Fruit fly (Drosophila melanogaster) whole organism, embryonic: ENCODE results near the gene mat.
A peak's percentile ranks its signal among the peaks of the same experiment; 100 is the strongest.

Experiments used
- Abd-B ChIP-seq: fragments of 200-800 bp; sonication (Bioruptor generic); optimal IDR thresholded peaks from 2 replicates; lab custom pipeline; 2018; ENCODE audit warnings: missing biosample characterization, mild to moderate bottlenecking, missing genetic modification characterization, moderate library complexity
- Asciz ChIP-seq: fragments of 200-800 bp; sonication (Bioruptor generic); optimal IDR thresholded peaks from 2 replicates; lab custom pipeline; 2017; ENCODE audit warnings: missing biosample characterization, mild to moderate bottlenecking, missing genetic modification characterization, missing genetic modification reagents
- Atf3 ChIP-seq: fragments of 200-800 bp; sonication (Bioruptor generic); optimal IDR thresholded peaks from 3 replicates; lab custom pipeline; 2016; ENCODE audit warnings: missing biosample characterization, missing genetic modification characterization
- B-H2 ChIP-seq: fragments of 200-800 bp; sonication (Bioruptor generic); optimal IDR thresholded peaks from 2 replicates; lab custom pipeline; 2018; ENCODE audit warnings: missing biosample characterization, mild to moderate bottlenecking, missing genetic modification characterization
- Blimp-1 ChIP-seq: fragments of 200-800 bp; sonication (Bioruptor generic); optimal IDR thresholded peaks from 3 replicates; lab custom pipeline; 2018; ENCODE audit warnings: missing biosample characterization, missing genetic modification characterization, mild to moderate bottlenecking, moderate library complexity, missing genetic modification reagents
- Bteb2 ChIP-seq: fragments of 200-800 bp; sonication (Bioruptor generic); optimal IDR thresholded peaks from 2 replicates; lab custom pipeline; 2016; ENCODE audit warnings: missing biosample characterization, missing genetic modification characterization
- CG10274 ChIP-seq: fragments of 200-800 bp; sonication (Bioruptor generic); optimal IDR thresholded peaks from 3 replicates; lab custom pipeline; 2017; ENCODE audit warnings: missing biosample characterization, mild to moderate bottlenecking, missing genetic modification characterization
- CG11560 ChIP-seq: fragments of 200-800 bp; sonication (Bioruptor generic); IDR thresholded peaks from 3 replicates; pipeline ENCODE4 v1.3.6; 2022; ENCODE audit warnings: missing biosample characterization, missing genetic modification characterization
- CG11695 ChIP-seq: fragments of 200-800 bp; sonication (Bioruptor generic); IDR thresholded peaks from 3 replicates; pipeline ENCODE4 v1.3.6; 2022; ENCODE audit warnings: missing biosample characterization, missing genetic modification characterization
- CG12769 ChIP-seq: fragments of 200-800 bp; sonication (Bioruptor generic); optimal IDR thresholded peaks from 2 replicates; lab custom pipeline; 2019; ENCODE audit warnings: missing biosample characterization, mild to moderate bottlenecking, missing genetic modification characterization, moderate library complexity
- CG13424 ChIP-seq: fragments of 200-800 bp; sonication (Bioruptor generic); optimal IDR thresholded peaks from 2 replicates; lab custom pipeline; 2019; ENCODE audit warnings: missing biosample characterization, mild to moderate bottlenecking, missing genetic modification characterization, moderate library complexity
- CG14441 ChIP-seq: fragments of 200-800 bp; sonication (Bioruptor generic); IDR thresholded peaks from 2 replicates; pipeline ENCODE4 v1.3.6; 2022; ENCODE audit warnings: missing biosample characterization, missing genetic modification characterization
- CG16779 ChIP-seq: fragments of 200-800 bp; sonication (Bioruptor generic); IDR thresholded peaks from 2 replicates; pipeline ENCODE4 v1.3.6; 2022; ENCODE audit warnings: missing biosample characterization, missing genetic modification characterization
- CG16815 ChIP-seq: fragments of 200-800 bp; sonication (Bioruptor generic); optimal IDR thresholded peaks from 3 replicates; lab custom pipeline; 2017; ENCODE audit warnings: missing biosample characterization, mild to moderate bottlenecking, missing genetic modification characterization
- CG17385 ChIP-seq: fragments of 200-800 bp; sonication (Bioruptor generic); optimal IDR thresholded peaks from 3 replicates; lab custom pipeline; 2018; ENCODE audit warnings: missing biosample characterization, mild to moderate bottlenecking, missing genetic modification characterization
- CG2116 ChIP-seq: fragments of 200-800 bp; sonication (Bioruptor generic); optimal IDR thresholded peaks from 3 replicates; lab custom pipeline; 2018; ENCODE audit warnings: missing biosample characterization, mild to moderate bottlenecking, missing genetic modification characterization
- CG2712 ChIP-seq: fragments of 200-800 bp; optimal IDR thresholded peaks from 3 replicates; lab custom pipeline; 2019; ENCODE audit warnings: missing biosample characterization, mild to moderate bottlenecking, missing genetic modification characterization, moderate library complexity
- CG30403 ChIP-seq: fragments of 200-800 bp; sonication (Bioruptor generic); optimal IDR thresholded peaks from 3 replicates; lab custom pipeline; 2016; ENCODE audit warnings: missing biosample characterization, missing genetic modification characterization
- CG3407 ChIP-seq: fragments of 200-800 bp; sonication (Bioruptor generic); optimal IDR thresholded peaks from 2 replicates; lab custom pipeline; 2018; ENCODE audit warnings: missing biosample characterization, mild to moderate bottlenecking, missing genetic modification characterization
- CG4360 ChIP-seq: fragments of 200-800 bp; sonication (Bioruptor generic); IDR thresholded peaks from 2 replicates; pipeline ENCODE4 v1.3.6; 2022; ENCODE audit warnings: missing biosample characterization, missing genetic modification characterization
- CG6765 ChIP-seq: fragments of 200-800 bp; sonication (Bioruptor generic); optimal IDR thresholded peaks from 3 replicates; lab custom pipeline; 2017; ENCODE audit warnings: missing biosample characterization, mild to moderate bottlenecking, missing genetic modification characterization
- CG6791 ChIP-seq: fragments of 200-800 bp; sonication (Bioruptor generic); IDR thresholded peaks from 3 replicates; pipeline ENCODE4 v1.3.6; 2022; ENCODE audit warnings: missing biosample characterization, missing genetic modification characterization; ENCODE audit not compliant: partially characterized antibody
- CG9437 ChIP-seq: fragments of 200-800 bp; sonication (Bioruptor generic); optimal IDR thresholded peaks from 2 replicates; lab custom pipeline; 2018; ENCODE audit warnings: missing biosample characterization, mild to moderate bottlenecking, missing genetic modification characterization
- CG9727 ChIP-seq: fragments of 200-800 bp; sonication (Bioruptor generic); optimal IDR thresholded peaks from 3 replicates; lab custom pipeline; 2017; ENCODE audit warnings: missing biosample characterization, mild to moderate bottlenecking, missing genetic modification characterization
- Doc3 ChIP-seq: fragments of 200-800 bp; sonication (Bioruptor generic); IDR thresholded peaks from 3 replicates; pipeline ENCODE4 v1.3.6; 2022; ENCODE audit warnings: missing biosample characterization, missing genetic modification characterization; ENCODE audit not compliant: partially characterized antibody
- HLH54F ChIP-seq: fragments of 200-800 bp; sonication (Bioruptor generic); optimal IDR thresholded peaks from 3 replicates; lab custom pipeline; 2016; ENCODE audit warnings: missing biosample characterization, missing genetic modification characterization
- Lim3 ChIP-seq: fragments of 200-800 bp; sonication (Bioruptor generic); IDR thresholded peaks from 2 replicates; pipeline ENCODE4 v1.3.6; 2022; ENCODE audit warnings: missing biosample characterization, missing genetic modification characterization
- MESR4 ChIP-seq: fragments of 200-800 bp; sonication (Bioruptor generic); optimal IDR thresholded peaks from 2 replicates; lab custom pipeline; 2018; ENCODE audit warnings: missing biosample characterization, mild to moderate bottlenecking, missing genetic modification characterization, moderate library complexity
- MTF-1 ChIP-seq: fragments of 200-800 bp; sonication (Bioruptor generic); optimal IDR thresholded peaks from 2 replicates; lab custom pipeline; 2018; ENCODE audit warnings: missing biosample characterization, mild to moderate bottlenecking, missing genetic modification characterization, borderline replicate concordance
- Mes4 ChIP-seq: fragments of 200-800 bp; sonication (Bioruptor generic); optimal IDR thresholded peaks from 2 replicates; lab custom pipeline; 2016; ENCODE audit warnings: missing biosample characterization, missing genetic modification characterization
- NC2β ChIP-seq: fragments of 200-800 bp; sonication (Bioruptor generic); optimal IDR thresholded peaks from 2 replicates; lab custom pipeline; 2016; ENCODE audit warnings: missing biosample characterization, missing genetic modification characterization
- Nf-YC ChIP-seq: fragments of 200-800 bp; optimal IDR thresholded peaks from 3 replicates; lab custom pipeline; 2019; ENCODE audit warnings: missing biosample characterization, mild to moderate bottlenecking, missing genetic modification characterization, moderate library complexity
- PHDP ChIP-seq: fragments of 200-800 bp; sonication (Bioruptor generic); optimal IDR thresholded peaks from 3 replicates; lab custom pipeline; 2018; ENCODE audit warnings: missing biosample characterization, mild to moderate bottlenecking, missing genetic modification characterization, moderate library complexity
- ara ChIP-seq: fragments of 200-800 bp; sonication (Bioruptor generic); IDR thresholded peaks from 2 replicates; pipeline ENCODE4 v1.3.6; 2022; ENCODE audit warnings: missing biosample characterization, missing genetic modification characterization
- bsh ChIP-seq, 2 experiments: fragments of 200-800 bp; sonication (Bioruptor generic); optimal IDR thresholded peaks; 2 replicates each; lab custom pipeline; 2017 to 2018; ENCODE audit warnings: mild to moderate bottlenecking in 2 of 2, missing biosample characterization in 2 of 2, missing genetic modification characterization in 2 of 2, moderate library complexity in 1 of 2
- cato ChIP-seq: fragments of 200-800 bp; sonication (Bioruptor generic); optimal IDR thresholded peaks from 2 replicates; lab custom pipeline; 2016; ENCODE audit warnings: missing biosample characterization, missing genetic modification characterization, borderline replicate concordance
- corto ChIP-seq: fragments of 200-800 bp; sonication (Bioruptor generic); optimal IDR thresholded peaks from 2 replicates; lab custom pipeline; 2016; ENCODE audit warnings: missing biosample characterization, mild to moderate bottlenecking, missing genetic modification characterization, moderate library complexity
- crc ChIP-seq: fragments of 200-800 bp; sonication (Bioruptor generic); optimal IDR thresholded peaks from 2 replicates; lab custom pipeline; 2016; ENCODE audit warnings: missing biosample characterization, missing genetic modification characterization
- dati ChIP-seq: fragments of 200-800 bp; sonication (Bioruptor generic); IDR thresholded peaks from 2 replicates; pipeline ENCODE4 v1.3.6; 2022; ENCODE audit warnings: missing biosample characterization, missing genetic modification characterization
- ems ChIP-seq: fragments of 200-800 bp; sonication (Bioruptor generic); optimal IDR thresholded peaks from 3 replicates; lab custom pipeline; 2016; ENCODE audit warnings: missing biosample characterization, missing genetic modification characterization
- ewg ChIP-seq: fragments of 200-800 bp; sonication (Bioruptor generic); optimal IDR thresholded peaks from 3 replicates; lab custom pipeline; 2017; ENCODE audit warnings: mild to moderate bottlenecking, missing biosample characterization, missing genetic modification reagents, missing genetic modification characterization
- fd3F ChIP-seq: fragments of 200-800 bp; sonication (Bioruptor generic); optimal IDR thresholded peaks from 2 replicates; lab custom pipeline; 2018; ENCODE audit warnings: missing biosample characterization, mild to moderate bottlenecking, missing genetic modification characterization, moderate library complexity
- gfzf ChIP-seq: fragments of 200-800 bp; sonication (Bioruptor generic); optimal IDR thresholded peaks from 2 replicates; lab custom pipeline; 2016; ENCODE audit warnings: missing biosample characterization, mild to moderate bottlenecking, missing genetic modification characterization, moderate library complexity
- knrl ChIP-seq: fragments of 200-800 bp; sonication (Bioruptor generic); IDR thresholded peaks from 3 replicates; pipeline ENCODE4 v1.3.6; 2022; ENCODE audit warnings: missing biosample characterization, missing genetic modification characterization; ENCODE audit not compliant: partially characterized antibody
- luna ChIP-seq: fragments of 200-800 bp; sonication (Bioruptor generic); optimal IDR thresholded peaks from 2 replicates; lab custom pipeline; 2016; ENCODE audit warnings: missing biosample characterization, missing genetic modification characterization
- nerfin-2 ChIP-seq: fragments of 200-800 bp; sonication (Bioruptor generic); IDR thresholded peaks from 2 replicates; pipeline ENCODE4 v1.3.6; 2022; ENCODE audit warnings: missing biosample characterization, missing genetic modification characterization; ENCODE audit not compliant: partially characterized antibody
- phol ChIP-seq: fragments of 200-800 bp; sonication (Bioruptor generic); optimal IDR thresholded peaks from 3 replicates; lab custom pipeline; 2018; ENCODE audit warnings: missing biosample characterization, mild to moderate bottlenecking, missing genetic modification characterization, moderate library complexity
- row ChIP-seq: fragments of 200-800 bp; sonication (Bioruptor generic); IDR thresholded peaks from 3 replicates; pipeline ENCODE4 v1.3.6; 2022; ENCODE audit warnings: missing biosample characterization, missing genetic modification characterization
- sisA ChIP-seq: fragments of 200-800 bp; sonication (Bioruptor generic); IDR thresholded peaks from 2 replicates; pipeline ENCODE4 v1.3.6; 2022; ENCODE audit warnings: missing biosample characterization, missing genetic modification characterization
- tio ChIP-seq: fragments of 200-800 bp; sonication (Bioruptor generic); optimal IDR thresholded peaks from 2 replicates; lab custom pipeline; 2017; ENCODE audit warnings: missing biosample characterization, missing genetic modification characterization, inconsistent platforms

mat gene

DNA sequence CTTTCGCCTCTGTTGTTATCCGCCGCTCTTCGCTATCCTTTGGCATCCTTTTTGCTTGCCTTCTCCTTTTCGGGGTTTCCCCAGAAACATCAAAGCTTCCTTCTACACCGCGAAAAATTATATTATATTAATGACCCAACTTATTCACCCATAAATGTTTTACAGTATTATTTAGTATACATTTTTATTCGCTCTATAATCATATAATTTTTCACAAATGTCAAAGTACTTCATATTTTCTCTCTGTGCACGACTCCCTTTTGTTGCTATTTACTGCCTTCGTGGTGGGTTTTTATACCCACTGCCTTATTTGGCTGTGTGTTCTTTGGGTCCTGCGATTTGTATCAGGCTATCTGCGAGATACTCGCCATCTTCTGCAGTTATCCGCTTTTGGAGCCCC lies 14.5 kb downstream of the mat start (continued):
- TF ChIP-seq CG2712 (tag; lab: Kevin White, UChicago) (peak; percentile 58), B-H2 (GFP tag; lab: Kevin White, UChicago) (no peak), Asciz (GFP tag; lab: Kevin White, UChicago) (no peak), PHDP (tag; lab: Kevin White, UChicago) (no peak), Abd-B (GFP tag; lab: Kevin White, UChicago) (no peak), CG16779 (GFP tag; lab: Robert Waterston, UW) (no peak), dati (GFP tag; lab: Robert Waterston, UW) (no peak), CG9727 (GFP tag; lab: Kevin White, UChicago) (peak; percentile 32), ems (GFP tag; lab: Kevin White, UChicago) (no peak), CG13424 (tag; lab: Kevin White, UChicago) (peak; percentile 42), CG10274 (GFP tag; lab: Kevin White, UChicago) (no peak), CG16815 (GFP tag; lab: Kevin White, UChicago) (no peak), Bteb2 (GFP tag; lab: Kevin White, UChicago) (no peak), HLH54F (no peak), tio (GFP tag; lab: Kevin White, UChicago) (no peak), ara (no peak), bsh (GFP tag; optimal IDR thresholded peaks at IDR 0.05; lab: Kevin White, UChicago) (peak in 1 of 2 experiments; percentile 22), Doc3 (GFP tag; lab: Robert Waterston, UW) (no peak), CG12769 (tag; lab: Kevin White, UChicago) (peak; percentile 21), CG6791 (no peak), CG17385 (GFP tag; lab: Kevin White, UChicago) (peak; percentile 32), CG6765 (GFP tag; lab: Kevin White, UChicago) (no peak), knrl (no peak), MTF-1 (GFP tag; lab: Kevin White, UChicago) (no peak), CG4360 (no peak), luna (GFP tag; lab: Kevin White, UChicago) (no peak), CG11560 (tag; lab: Robert Waterston, UW) (no peak), nerfin-2 (GFP tag; lab: Robert Waterston, UW) (no peak), row (GFP tag; lab: Robert Waterston, UW) (peak; percentile 65), corto (GFP tag; lab: Kevin White, UChicago) (no peak), CG14441 (GFP tag; lab: Robert Waterston, UW) (peak; percentile 44), cato (GFP tag; lab: Kevin White, UChicago) (no peak), Lim3 (GFP tag; lab: Robert Waterston, UW) (no peak), sisA (GFP tag; lab: Robert Waterston, UW) (peak; percentile 50; the same call in 1 of the 2 replicates), Nf-YC (tag; lab: Kevin White, UChicago) (peak; percentile 5), Mes4 (no peak), phol (peak; percentile 30), MESR4 (GFP tag; lab: Kevin White, UChicago) (no peak), CG2116 (GFP tag; lab: Kevin White, UChicago) (no peak), fd3F (GFP tag; lab: Kevin White, UChicago) (no peak), Atf3 (GFP tag; lab: Kevin White, UChicago) (no peak), CG9437 (GFP tag; lab: Kevin White, UChicago) (no peak), Blimp-1 (peak; percentile 49), CG11695 (0 out of 3 replicates have a peak, but pooled peaks have one; percentile 28), NC2β (GFP tag; lab: Kevin White, UChicago) (no peak), crc (GFP tag; lab: Kevin White, UChicago) (no peak), gfzf (GFP tag; lab: Kevin White, UChicago) (no peak), CG30403 (GFP tag; lab: Kevin White, UChicago) (peak; percentile 30), ewg (no peak), CG3407 (GFP tag; lab: Kevin White, UChicago) (no peak)
